Fruit fly (Drosophila melanogaster) whole organism, embryonic: Measurements from ENCODE around the gene CG10208.

Experiments
- Blimp-1 ChIP-seq: fragments of 200-800 bp; sonication (Bioruptor generic); optimal IDR thresholded peaks from 3 replicates; lab custom pipeline; 2018; ENCODE audit warnings: missing biosample characterization, missing genetic modification characterization, mild to moderate bottlenecking, moderate library complexity, missing genetic modification reagents
- CG10366 ChIP-seq: fragments of 200-800 bp; sonication (Bioruptor generic); IDR thresholded peaks from 2 replicates; pipeline ENCODE4 v1.3.6; 2022; ENCODE audit warnings: missing biosample characterization, missing genetic modification characterization
- CG10565 ChIP-seq: fragments of 200-800 bp; sonication (Bioruptor generic); optimal IDR thresholded peaks from 3 replicates; lab custom pipeline; 2016; ENCODE audit warnings: missing biosample characterization, mild to moderate bottlenecking, missing genetic modification characterization
- CG12236 ChIP-seq: fragments of 200-800 bp; sonication (Bioruptor generic); optimal IDR thresholded peaks from 2 replicates; lab custom pipeline; 2016; ENCODE audit warnings: missing biosample characterization, missing genetic modification characterization
- CG13624 ChIP-seq: fragments of 200-800 bp; sonication (Bioruptor generic); optimal IDR thresholded peaks from 2 replicates; lab custom pipeline; 2016; ENCODE audit warnings: missing biosample characterization, missing genetic modification characterization
- CG15479 ChIP-seq: fragments of 200-800 bp; sonication (Bioruptor generic); optimal IDR thresholded peaks from 3 replicates; lab custom pipeline; 2019; ENCODE audit warnings: missing biosample characterization, mild to moderate bottlenecking, missing genetic modification characterization, moderate library complexity
- CG16779 ChIP-seq: fragments of 200-800 bp; sonication (Bioruptor generic); IDR thresholded peaks from 2 replicates; pipeline ENCODE4 v1.3.6; 2022; ENCODE audit warnings: missing biosample characterization, missing genetic modification characterization
- CG17186 ChIP-seq: fragments of 200-800 bp; sonication (Bioruptor generic); optimal IDR thresholded peaks from 3 replicates; lab custom pipeline; 2017; ENCODE audit warnings: missing biosample characterization, missing genetic modification reagents, missing genetic modification characterization
- CG18599 ChIP-seq: fragments of 200-800 bp; sonication (Bioruptor generic); optimal IDR thresholded peaks from 3 replicates; lab custom pipeline; 2017; ENCODE audit warnings: missing biosample characterization, missing genetic modification characterization, mild to moderate bottlenecking, moderate library complexity, missing genetic modification reagents
- CG18764 ChIP-seq: fragments of 200-800 bp; sonication (Bioruptor generic); optimal IDR thresholded peaks from 3 replicates; lab custom pipeline; 2016; ENCODE audit warnings: missing biosample characterization, missing genetic modification characterization
- CG2712 ChIP-seq: fragments of 200-800 bp; optimal IDR thresholded peaks from 3 replicates; lab custom pipeline; 2019; ENCODE audit warnings: missing biosample characterization, mild to moderate bottlenecking, missing genetic modification characterization, moderate library complexity
- CG33213 ChIP-seq: fragments of 200-800 bp; sonication (Bioruptor generic); optimal IDR thresholded peaks from 3 replicates; lab custom pipeline; 2016; ENCODE audit warnings: missing biosample characterization, missing genetic modification characterization
- CG4282 ChIP-seq: fragments of 200-800 bp; sonication (Bioruptor generic); optimal IDR thresholded peaks from 2 replicates; lab custom pipeline; 2016; ENCODE audit warnings: missing biosample characterization, missing genetic modification characterization
- CG4820 ChIP-seq: fragments of 200-800 bp; sonication (Bioruptor generic); optimal IDR thresholded peaks from 3 replicates; lab custom pipeline; 2016; ENCODE audit warnings: missing biosample characterization, missing genetic modification characterization
- CG7745 ChIP-seq: fragments of 200-800 bp; sonication (Bioruptor generic); optimal IDR thresholded peaks from 2 replicates; lab custom pipeline; 2018; ENCODE audit warnings: missing biosample characterization, mild to moderate bottlenecking, missing genetic modification characterization, moderate library complexity
- CG7786 ChIP-seq: fragments of 200-800 bp; sonication (Bioruptor generic); optimal IDR thresholded peaks from 2 replicates; lab custom pipeline; 2016; ENCODE audit warnings: missing biosample characterization, missing genetic modification characterization
- CG7839 ChIP-seq: fragments of 200-800 bp; sonication (Bioruptor generic); optimal IDR thresholded peaks from 3 replicates; lab custom pipeline; 2018; ENCODE audit warnings: missing biosample characterization, mild to moderate bottlenecking, missing genetic modification characterization, moderate library complexity
- CG7928 ChIP-seq: fragments of 200-800 bp; sonication (Bioruptor generic); optimal IDR thresholded peaks from 2 replicates; lab custom pipeline; 2017; ENCODE audit warnings: missing biosample characterization, mild to moderate bottlenecking, missing genetic modification characterization
- CG8359 ChIP-seq: fragments of 200-800 bp; sonication (Bioruptor generic); optimal IDR thresholded peaks from 2 replicates; lab custom pipeline; 2017; ENCODE audit warnings: missing biosample characterization, mild to moderate bottlenecking, missing genetic modification characterization, borderline replicate concordance
- Camta ChIP-seq: fragments of 200-800 bp; sonication (Bioruptor generic); optimal IDR thresholded peaks from 2 replicates; lab custom pipeline; 2016; ENCODE audit warnings: missing biosample characterization, missing genetic modification characterization
- CkIIα-i1 ChIP-seq: fragments of 200-800 bp; sonication (Bioruptor generic); IDR thresholded peaks from 2 replicates; pipeline ENCODE4 v1.3.6; 2022; ENCODE audit warnings: missing biosample characterization, missing genetic modification characterization
- D19B ChIP-seq: fragments of 200-800 bp; sonication (Bioruptor generic); optimal IDR thresholded peaks from 2 replicates; lab custom pipeline; 2017; ENCODE audit warnings: missing biosample characterization, mild to moderate bottlenecking, missing genetic modification characterization
- Dbx ChIP-seq: fragments of 200-800 bp; sonication (Bioruptor generic); IDR thresholded peaks from 3 replicates; pipeline ENCODE4 v1.3.6; 2022; ENCODE audit warnings: missing biosample characterization, missing genetic modification characterization
- Dek ChIP-seq: fragments of 200-800 bp; sonication (Bioruptor generic); optimal IDR thresholded peaks from 3 replicates; lab custom pipeline; 2019; ENCODE audit warnings: missing biosample characterization, mild to moderate bottlenecking, missing genetic modification characterization, moderate library complexity
- Fer2 ChIP-seq: fragments of 200-800 bp; sonication (Bioruptor generic); optimal IDR thresholded peaks from 2 replicates; lab custom pipeline; 2018; ENCODE audit warnings: missing biosample characterization, mild to moderate bottlenecking, missing genetic modification characterization, moderate library complexity
- Hmx ChIP-seq: fragments of 200-800 bp; sonication (Bioruptor generic); optimal IDR thresholded peaks from 2 replicates; lab custom pipeline; 2016; ENCODE audit warnings: missing biosample characterization, missing genetic modification characterization
- Hr78 ChIP-seq, 2 experiments: fragments of 200-800 bp in 1 of 2; fragments of >200 bp in 1 of 2; sonication (Bioruptor generic) in 1 of 2; optimal IDR thresholded peaks; 2 replicates each; lab custom pipeline; 2017 to 2019; ENCODE audit warnings: missing biosample characterization in 2 of 2, missing genetic modification characterization in 2 of 2, mild to moderate bottlenecking in 1 of 2, moderate library complexity in 1 of 2
- Neu2 ChIP-seq: fragments of 200-800 bp; sonication (Bioruptor generic); optimal IDR thresholded peaks from 3 replicates; lab custom pipeline; 2016; ENCODE audit warnings: missing biosample characterization, missing genetic modification characterization, borderline replicate concordance
- Ravus ChIP-seq: fragments of 200-800 bp; sonication (Bioruptor generic); IDR thresholded peaks from 2 replicates; pipeline ENCODE4 v1.3.6; 2022; ENCODE audit warnings: missing biosample characterization, missing genetic modification characterization
- Sox102F ChIP-seq: fragments of 200-800 bp; sonication (Bioruptor generic); optimal IDR thresholded peaks from 2 replicates; lab custom pipeline; 2018; ENCODE audit warnings: missing biosample characterization, mild to moderate bottlenecking, missing genetic modification characterization, moderate library complexity
- Sry-β ChIP-seq: fragments of 200-800 bp; sonication (Bioruptor generic); optimal IDR thresholded peaks from 2 replicates; lab custom pipeline; 2018; ENCODE audit warnings: missing biosample characterization, mild to moderate bottlenecking, missing genetic modification characterization, moderate library complexity
- Ssrp ChIP-seq: fragments of 200-800 bp; sonication (Bioruptor generic); optimal IDR thresholded peaks from 2 replicates; lab custom pipeline; 2018; ENCODE audit warnings: missing biosample characterization, mild to moderate bottlenecking, missing genetic modification characterization, moderate library complexity
- Trl ChIP-seq, 3 experiments: fragments of >200 bp in 2 of 3; fragments of 200-800 bp in 1 of 3; sonication (Bioruptor generic) in 1 of 3; optimal IDR thresholded peaks; 2 replicates in 1 of 3; 3 replicates in 2 of 3; lab custom pipeline; 2016 to 2017; ENCODE audit warnings: missing biosample characterization in 1 of 3, missing genetic modification characterization in 1 of 3
- bowl ChIP-seq: fragments of 200-800 bp; sonication (Bioruptor generic); IDR thresholded peaks from 2 replicates; pipeline ENCODE4 v1.3.6; 2022; ENCODE audit warnings: missing biosample characterization, missing genetic modification characterization
- cwo ChIP-seq: fragments of 200-800 bp; sonication (Bioruptor generic); optimal IDR thresholded peaks from 3 replicates; lab custom pipeline; 2017; ENCODE audit warnings: missing biosample characterization, missing genetic modification characterization, mild to moderate bottlenecking, moderate library complexity, missing genetic modification reagents
- fru ChIP-seq: fragments of >200 bp; optimal IDR thresholded peaks from 2 replicates; lab custom pipeline; 2017
- gsb ChIP-seq: fragments of 200-800 bp; sonication (Bioruptor generic); IDR thresholded peaks from 2 replicates; pipeline ENCODE4 v1.3.6; 2022; ENCODE audit warnings: missing biosample characterization, missing genetic modification characterization
- lmd ChIP-seq: fragments of 200-800 bp; sonication (Bioruptor generic); IDR thresholded peaks from 2 replicates; pipeline ENCODE4 v1.3.6; 2022; ENCODE audit warnings: missing biosample characterization, missing genetic modification characterization
- org-1 ChIP-seq: fragments of 200-800 bp; sonication (Bioruptor generic); optimal IDR thresholded peaks from 2 replicates; lab custom pipeline; 2017; ENCODE audit warnings: missing biosample characterization, missing genetic modification characterization
- peb ChIP-seq: fragments of 200-800 bp; sonication (Bioruptor generic); IDR thresholded peaks from 2 replicates; pipeline ENCODE4 v1.3.6; 2022; ENCODE audit warnings: missing biosample characterization, missing genetic modification characterization
- phol ChIP-seq: fragments of 200-800 bp; sonication (Bioruptor generic); optimal IDR thresholded peaks from 3 replicates; lab custom pipeline; 2018; ENCODE audit warnings: missing biosample characterization, mild to moderate bottlenecking, missing genetic modification characterization, moderate library complexity
- scrt ChIP-seq: fragments of 200-800 bp; sonication (Bioruptor generic); optimal IDR thresholded peaks from 2 replicates; lab custom pipeline; 2018; ENCODE audit warnings: missing biosample characterization, mild to moderate bottlenecking, missing genetic modification characterization, moderate library complexity
- sd ChIP-seq: fragments of 200-800 bp; sonication (Bioruptor generic); optimal IDR thresholded peaks from 3 replicates; lab custom pipeline; 2018; ENCODE audit warnings: missing biosample characterization, mild to moderate bottlenecking, missing genetic modification characterization, moderate library complexity
- sisA ChIP-seq: fragments of 200-800 bp; sonication (Bioruptor generic); IDR thresholded peaks from 2 replicates; pipeline ENCODE4 v1.3.6; 2022; ENCODE audit warnings: missing biosample characterization, missing genetic modification characterization
- slbo ChIP-seq: fragments of 200-800 bp; sonication (Bioruptor generic); IDR thresholded peaks from 2 replicates; pipeline ENCODE4 v1.3.6; 2022; ENCODE audit warnings: missing biosample characterization, missing genetic modification characterization
- trem ChIP-seq: fragments of 200-800 bp; optimal IDR thresholded peaks from 3 replicates; lab custom pipeline; 2019; ENCODE audit warnings: missing biosample characterization, mild to moderate bottlenecking, missing genetic modification characterization, moderate library complexity
- unc-4 ChIP-seq: fragments of 200-800 bp; sonication (Bioruptor generic); IDR thresholded peaks from 2 replicates; pipeline ENCODE4 v1.3.6; 2022; ENCODE audit warnings: missing biosample characterization, missing genetic modification characterization; ENCODE audit not compliant: partially characterized antibody
- yki ChIP-seq: fragments of >200 bp; optimal IDR thresholded peaks from 3 replicates; lab custom pipeline; 2018
- zen ChIP-seq: fragments of 200-800 bp; sonication (Bioruptor generic); optimal IDR thresholded peaks from 3 replicates; lab custom pipeline; 2018; ENCODE audit warnings: missing biosample characterization, mild to moderate bottlenecking, missing genetic modification characterization, moderate library complexity

The CG10208 gene

DNA sequence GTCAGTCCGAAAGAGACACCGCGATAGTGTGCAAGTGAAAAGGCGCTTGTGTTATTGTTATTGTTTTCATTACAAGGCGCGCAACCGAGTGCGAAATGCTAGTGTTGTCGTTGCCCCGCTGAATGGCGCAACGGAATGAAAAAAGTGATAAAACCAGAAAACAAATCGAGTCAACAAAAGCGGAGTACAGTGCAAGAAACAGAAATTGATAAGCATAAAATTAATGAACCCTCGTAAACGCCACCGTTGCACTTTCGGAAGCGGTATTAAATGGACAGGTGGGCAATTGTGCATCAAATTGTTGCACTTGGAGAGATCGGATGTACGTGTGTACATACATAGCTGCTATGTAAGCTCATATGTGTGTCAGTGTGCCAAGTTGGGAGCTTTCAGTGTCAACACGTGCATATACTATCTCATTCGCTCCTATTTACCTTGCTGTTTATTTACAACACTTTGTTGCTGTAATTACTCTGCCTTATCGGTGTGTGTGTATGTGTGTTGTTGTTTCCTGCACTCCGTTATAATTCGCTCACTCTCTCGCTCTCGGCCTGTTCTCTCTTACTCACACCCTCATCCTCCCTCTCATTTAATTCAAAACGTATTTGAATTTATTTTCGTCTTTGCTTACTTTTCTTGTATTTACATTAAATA lies 50.4 kb downstream of the CG10208 start (continued):
- TF ChIP-seq D19B (GFP tag; lab: Kevin White, UChicago): no peak
- no peak for TF ChIP-seq CG4282 (GFP tag; lab: Kevin White, UChicago)
- TF ChIP-seq Blimp-1 (GFP tag; lab: Kevin White, UChicago): peak; percentile 75
- TF ChIP-seq trem: peak; percentile 9
- TF ChIP-seq CG2712: peak; percentile 48
- TF ChIP-seq cwo (GFP tag; lab: Kevin White, UChicago): peak; percentile 73
- TF ChIP-seq CG33213: peak; percentile 61
- TF ChIP-seq phol (tag; lab: Kevin White, UChicago): no peak
- TF ChIP-seq yki (lab: Kevin White, UChicago): no peak
- TF ChIP-seq peb: no peak
- peak; percentile 62 for TF ChIP-seq Sry-β (GFP tag; lab: Kevin White, UChicago)
- peak; percentile 30; the same call in 1 of the 2 replicates for TF ChIP-seq lmd
- peak; percentile 45 for TF ChIP-seq CG12236 (GFP tag; lab: Kevin White, UChicago)
- no peak for TF ChIP-seq sisA
- no peak for TF ChIP-seq CG18599
- peak; percentile 24 for TF ChIP-seq Sox102F
- TF ChIP-seq gsb (GFP tag; lab: Robert Waterston, UW): peak; percentile 59; the same call in 1 of the 2 replicates
- TF ChIP-seq Trl (optimal IDR thresholded peaks at IDR 0.05; lab: Kevin White, UChicago): peak; percentile 68 to 89
- TF ChIP-seq Trl (GFP tag; optimal IDR thresholded peaks at IDR 0.05; lab: Kevin White, UChicago): peak; percentile 83
- TF ChIP-seq CG18764 (GFP tag; lab: Kevin White, UChicago): no peak
- no peak for TF ChIP-seq CG16779 (GFP tag; lab: Robert Waterston, UW)
- peak; percentile 46 for TF ChIP-seq org-1 (GFP tag; lab: Kevin White, UChicago)
- TF ChIP-seq CkIIα-i1 (GFP tag; lab: Robert Waterston, UW): no peak; the same call in 1 of the 2 replicates
- no peak for TF ChIP-seq Fer2 (tag; lab: Kevin White, UChicago)
- TF ChIP-seq Dek (tag; lab: Kevin White, UChicago): no peak
- no peak for TF ChIP-seq CG17186 (GFP tag; lab: Kevin White, UChicago)
- no peak for TF ChIP-seq sd (tag; lab: Kevin White, UChicago)
- TF ChIP-seq Hmx (GFP tag; lab: Kevin White, UChicago): no peak
- TF ChIP-seq CG10366 (GFP tag; lab: Robert Waterston, UW): no peak
- peak; percentile 22 for TF ChIP-seq CG15479
- TF ChIP-seq Dbx (GFP tag; lab: Robert Waterston, UW): peak; percentile 78; the same call in 2 of the 3 replicates
- TF ChIP-seq unc-4: no peak
- peak; percentile 52 for TF ChIP-seq CG8359 (GFP tag; lab: Kevin White, UChicago)
- no peak for TF ChIP-seq Hr78 (GFP tag; optimal IDR thresholded peaks at IDR 0.05; lab: Kevin White, UChicago)
- no peak for TF ChIP-seq CG4820 (GFP tag; lab: Kevin White, UChicago)
- no peak for TF ChIP-seq CG10565
- TF ChIP-seq slbo (GFP tag; lab: Robert Waterston, UW): no peak
- no peak for TF ChIP-seq scrt
- TF ChIP-seq fru: no peak
- TF ChIP-seq Camta (GFP tag; lab: Kevin White, UChicago): peak; percentile 49
- TF ChIP-seq CG7928 (GFP tag; lab: Kevin White, UChicago): no peak
- TF ChIP-seq Ssrp (tag; lab: Kevin White, UChicago): no peak
- TF ChIP-seq CG7786: no peak
- TF ChIP-seq CG7839 (tag; lab: Kevin White, UChicago): peak; percentile 22
- no peak for TF ChIP-seq CG7745
- no peak for TF ChIP-seq Ravus (GFP tag; lab: Robert Waterston, UW)
- no peak for TF ChIP-seq zen (tag; lab: Kevin White, UChicago)
- peak; percentile 49; the same call in 1 of the 2 replicates for TF ChIP-seq bowl
- no peak for TF ChIP-seq Neu2 (GFP tag; lab: Kevin White, UChicago)
- no peak for TF ChIP-seq CG13624 (GFP tag; lab: Kevin White, UChicago)
